Worm (Caenorhabditis elegans) whole organism, young adult: ENCODE measurements around the gene T02H6.6.

Experiments
- B0019.2 ChIP-seq: fragments of 200-800 bp; sonication (Bioruptor generic); conservative IDR thresholded peaks from 2 replicates; pipeline ENCODE4 v1.3.6; 2022; ENCODE audit warnings: missing genetic modification reagents, missing genetic modification characterization, missing compliant biosample characterization
- B0261.1 ChIP-seq: sonication (generic microtip); optimal IDR thresholded peaks from 2 replicates; lab custom pipeline; 2016; ENCODE audit warnings: mild to moderate bottlenecking, missing genetic modification characterization, moderate library complexity, missing compliant biosample characterization
- C06A6.2 ChIP-seq: fragments of 200-800 bp; sonication (Bioruptor generic); conservative IDR thresholded peaks from 2 replicates; pipeline ENCODE4 v1.3.6; 2022; ENCODE audit warnings: missing genetic modification characterization, missing compliant biosample characterization
- F22D6.2 ChIP-seq: sonication (generic microtip); optimal IDR thresholded peaks from 2 replicates; lab custom pipeline; 2016; ENCODE audit warnings: mild to moderate bottlenecking, missing genetic modification characterization, missing compliant biosample characterization
- F23B12.7 ChIP-seq: sonication (generic microtip); optimal IDR thresholded peaks from 2 replicates; lab custom pipeline; 2017; ENCODE audit warnings: missing genetic modification characterization, mild to moderate bottlenecking, missing compliant biosample characterization, antibody characterized with exemption, moderate library complexity; ENCODE audit not compliant: insufficient read depth
- F52B5.7 ChIP-seq: sonication (generic microtip); optimal IDR thresholded peaks from 2 replicates; lab custom pipeline; 2016; ENCODE audit warnings: mild to moderate bottlenecking, missing genetic modification characterization, missing compliant biosample characterization
- F57C9.4 ChIP-seq: sonication (generic microtip); optimal IDR thresholded peaks from 2 replicates; lab custom pipeline; 2017; ENCODE audit warnings: mild to moderate bottlenecking, missing genetic modification characterization, missing compliant biosample characterization
- T07F8.4 ChIP-seq: sonication (generic microtip); optimal IDR thresholded peaks from 2 replicates; lab custom pipeline; 2016; ENCODE audit warnings: mild to moderate bottlenecking, missing genetic modification characterization, moderate library complexity, missing compliant biosample characterization
- Y53G8AR.9 ChIP-seq: fragments of 200-800 bp; sonication (Bioruptor generic); conservative IDR thresholded peaks from 2 replicates; pipeline ENCODE4 v1.3.6; 2022; ENCODE audit warnings: missing genetic modification reagents, missing genetic modification characterization, missing compliant biosample characterization
- Y79H2A.3 ChIP-seq: fragments of 200-800 bp; sonication (Bioruptor generic); conservative IDR thresholded peaks from 2 replicates; pipeline ENCODE4 v1.3.6; 2022; ENCODE audit warnings: missing genetic modification reagents, missing genetic modification characterization, missing compliant biosample characterization
- akir-1 ChIP-seq: fragments of 200-800 bp; sonication (Bioruptor generic); optimal IDR thresholded peaks from 2 replicates; lab custom pipeline; 2018; ENCODE audit warnings: mild to moderate bottlenecking, missing genetic modification characterization, moderate library complexity, missing compliant biosample characterization
- athp-1 ChIP-seq: sonication (generic microtip); optimal IDR thresholded peaks from 2 replicates; lab custom pipeline; 2017; ENCODE audit warnings: mild to moderate bottlenecking, missing genetic modification characterization, missing compliant biosample characterization
- attf-3 ChIP-seq: fragments of 200-800 bp; sonication (Bioruptor generic); conservative IDR thresholded peaks from 2 replicates; pipeline ENCODE4 v1.3.6; 2022; ENCODE audit warnings: missing genetic modification reagents, missing genetic modification characterization, missing compliant biosample characterization
- bed-2 ChIP-seq: fragments of 200-800 bp; sonication (Bioruptor generic); IDR thresholded peaks from 2 replicates; pipeline ENCODE4 v1.3.6; 2022; ENCODE audit warnings: missing genetic modification reagents, missing genetic modification characterization, missing compliant biosample characterization
- cebp-1 ChIP-seq, 2 experiments: fragments of 200-800 bp in 1 of 2; sonication (Bioruptor generic) in 1 of 2; sonication (generic microtip) in 1 of 2; IDR thresholded peaks in 1 of 2; optimal IDR thresholded peaks in 1 of 2; 2 replicates each; pipeline versions ENCODE4 v1.3.6 to Lab custom; 2017 to 2022; ENCODE audit warnings: missing compliant biosample characterization in 2 of 2, missing genetic modification characterization in 2 of 2, mild to moderate bottlenecking in 1 of 2, missing genetic modification reagents in 1 of 2, moderate library complexity in 1 of 2
- dpff-1 ChIP-seq: sonication (generic microtip); optimal IDR thresholded peaks from 2 replicates; lab custom pipeline; 2017; ENCODE audit warnings: mild to moderate bottlenecking, missing genetic modification characterization, missing compliant biosample characterization
- ekl-4 ChIP-seq: fragments of 200-800 bp; sonication (Bioruptor generic); IDR thresholded peaks from 2 replicates; pipeline ENCODE4 v1.3.6; 2022; ENCODE audit warnings: missing genetic modification reagents, missing genetic modification characterization, missing compliant biosample characterization
- hlh-26 ChIP-seq: fragments of 200-800 bp; sonication (Bioruptor generic); conservative IDR thresholded peaks from 2 replicates; pipeline ENCODE4 v1.3.6; 2022; ENCODE audit warnings: missing genetic modification reagents, missing genetic modification characterization, missing compliant biosample characterization
- lin-26 ChIP-seq: fragments of 200-800 bp; sonication (Bioruptor generic); IDR thresholded peaks from 2 replicates; pipeline ENCODE4 v1.3.6; 2022; ENCODE audit warnings: missing genetic modification reagents, missing genetic modification characterization, missing compliant biosample characterization
- madf-10 ChIP-seq: sonication (generic microtip); optimal IDR thresholded peaks from 2 replicates; lab custom pipeline; 2016; ENCODE audit warnings: mild to moderate bottlenecking, missing genetic modification characterization, missing compliant biosample characterization
- madf-6 ChIP-seq: fragments of 200-800 bp; sonication (Bioruptor generic); IDR thresholded peaks from 2 replicates; pipeline ENCODE4 v1.3.6; 2022; ENCODE audit warnings: missing genetic modification reagents, missing genetic modification characterization, missing compliant biosample characterization
- nfya-1 ChIP-seq: sonication (generic microtip); optimal IDR thresholded peaks from 2 replicates; lab custom pipeline; 2017; ENCODE audit warnings: antibody characterized with exemption, missing compliant biosample characterization, missing genetic modification characterization, borderline replicate concordance; ENCODE audit not compliant: insufficient read depth
- nfya-2 ChIP-seq: fragments of 200-800 bp; sonication (Bioruptor generic); IDR thresholded peaks from 2 replicates; pipeline ENCODE4 v1.3.6; 2022; ENCODE audit warnings: missing genetic modification reagents, missing genetic modification characterization, missing compliant biosample characterization
- nhr-179 ChIP-seq: sonication (generic microtip); optimal IDR thresholded peaks from 2 replicates; lab custom pipeline; 2016; ENCODE audit warnings: mild to moderate bottlenecking, missing genetic modification characterization, missing compliant biosample characterization
- nhr-80 ChIP-seq: sonication (generic microtip); optimal IDR thresholded peaks from 2 replicates; lab custom pipeline; 2016; ENCODE audit warnings: missing genetic modification characterization, missing compliant biosample characterization
- rec-8 ChIP-seq, 2 experiments: sonication (generic microtip); optimal IDR thresholded peaks; 2 replicates each; lab custom pipeline; 2016; ENCODE audit warnings: mild to moderate bottlenecking in 2 of 2, missing genetic modification characterization in 2 of 2, missing genetic modification reagents in 2 of 2, missing genotype in 2 of 2, missing biosample characterization in 1 of 2, missing compliant biosample characterization in 1 of 2, moderate library complexity in 1 of 2
- tbx-9 ChIP-seq: sonication (generic microtip); optimal IDR thresholded peaks from 2 replicates; lab custom pipeline; 2016; ENCODE audit warnings: borderline replicate concordance, missing genetic modification characterization, inconsistent platforms, missing compliant biosample characterization
- ztf-18 ChIP-seq: sonication (generic microtip); optimal IDR thresholded peaks from 2 replicates; lab custom pipeline; 2016; ENCODE audit warnings: missing genotype, mild to moderate bottlenecking, missing genetic modification characterization, missing compliant biosample characterization
- ztf-26 ChIP-seq: sonication (generic microtip); optimal IDR thresholded peaks from 2 replicates; lab custom pipeline; 2017; ENCODE audit warnings: missing genetic modification characterization, missing compliant biosample characterization

Gene T02H6.6

DNA sequence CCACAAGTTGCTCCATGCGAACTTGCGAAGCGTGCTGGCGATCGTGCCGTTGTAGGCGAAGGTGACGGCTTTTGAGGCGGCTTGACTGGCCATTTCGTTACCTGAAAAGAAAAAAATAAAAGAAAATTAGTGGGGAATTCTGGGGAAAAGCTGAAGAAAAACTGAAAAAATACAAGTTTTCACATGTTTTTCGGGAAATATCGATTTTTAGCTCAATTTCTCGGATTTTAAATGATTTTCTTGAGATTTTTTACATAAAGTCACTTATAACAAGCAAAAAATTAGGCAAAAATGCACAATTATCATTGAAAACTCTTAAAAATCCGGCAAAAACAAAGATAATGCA lies 17.4 kb downstream of the T02H6.6 start, which contains the start of gene T02H6.11:
TSS of gene T02H6.11 (minus strand) at position 101 of the 346 bp plus-strand sequence.
- TF ChIP-seq rec-8 (tag; optimal IDR thresholded peaks at IDR 0.05; lab: Kevin White, UChicago) (no peak), Y79H2A.3 (GFP tag; lab: Robert Waterston, UW) (no peak), ztf-26 (no peak), hlh-26 (GFP tag; lab: Robert Waterston, UW) (no peak), dpff-1 (tag; lab: Kevin White, UChicago) (no peak), ztf-18 (tag; lab: Kevin White, UChicago) (no peak), madf-10 (tag; lab: Kevin White, UChicago) (no peak), B0261.1 (no peak), F52B5.7 (tag; lab: Kevin White, UChicago) (no peak), F22D6.2 (tag; lab: Kevin White, UChicago) (no peak), nfya-2 (GFP tag; lab: Robert Waterston, UW) (no peak), Y53G8AR.9 (GFP tag; lab: Robert Waterston, UW) (no peak), bed-2 (no peak), athp-1 (no peak), nhr-80 (tag; lab: Kevin White, UChicago) (no peak), F57C9.4 (tag; lab: Kevin White, UChicago) (no peak), nhr-179 (no peak), akir-1 (no peak)

ce11 chrII:701371-702139 lies 18.0 kb downstream of the T02H6.6 start, which contains the start of gene thoc-1:
TSS of gene thoc-1 (plus strand) at chrII:702107.
- TF ChIP-seq nfya-1 (tag; lab: Kevin White, UChicago) (no peak), attf-3 (GFP tag; lab: Robert Waterston, UW) (peak; percentile 85)

ce11 chrII:709081-709480 lies 25.5 kb downstream of the T02H6.6 start, which contains the start of gene T02H6.1:
TSS of gene T02H6.1 (plus strand) at chrII:709381.
- TF ChIP-seq B0019.2 (GFP tag; lab: Robert Waterston, UW) (no peak), tbx-9 (tag; lab: Kevin White, UChicago) (no peak), Y79H2A.3 (GFP tag; lab: Robert Waterston, UW) (no peak)

ce11 chrII:721931-722330 lies 38.4 kb downstream of the T02H6.6 start:
- no peak for TF ChIP-seq cebp-1 (GFP tag; IDR thresholded peaks at IDR 0.05; lab: Robert Waterston, UW)
- peak; percentile 19 for TF ChIP-seq cebp-1 (tag; optimal IDR thresholded peaks at IDR 0.05; lab: Kevin White, UChicago)
- no peak for TF ChIP-seq T07F8.4 (tag; lab: Kevin White, UChicago)

- no peak for TF ChIP-seq ekl-4 (GFP tag; lab: Robert Waterston, UW)
- TF ChIP-seq lin-26 (GFP tag; lab: Robert Waterston, UW), result no peak
- TF ChIP-seq C06A6.2 (GFP tag; lab: Robert Waterston, UW), result no peak
- TF ChIP-seq madf-10 (tag; lab: Kevin White, UChicago), result no peak
- TF ChIP-seq madf-6 (GFP tag; lab: Robert Waterston, UW), result no peak
- TF ChIP-seq nhr-80 (tag; lab: Kevin White, UChicago), result no peak
- no peak for TF ChIP-seq F23B12.7 (tag; lab: Kevin White, UChicago)
Measured at ce11 chrII:723488-723887, 39.9 kb downstream of the T02H6.6 start, which contains the start of gene rfip-2. TSS of gene rfip-2 (plus strand) at chrII:723788.
